Fruit fly (Drosophila melanogaster): Measurements from ENCODE around the gene Sk2.

The Sk2 gene

DNA sequence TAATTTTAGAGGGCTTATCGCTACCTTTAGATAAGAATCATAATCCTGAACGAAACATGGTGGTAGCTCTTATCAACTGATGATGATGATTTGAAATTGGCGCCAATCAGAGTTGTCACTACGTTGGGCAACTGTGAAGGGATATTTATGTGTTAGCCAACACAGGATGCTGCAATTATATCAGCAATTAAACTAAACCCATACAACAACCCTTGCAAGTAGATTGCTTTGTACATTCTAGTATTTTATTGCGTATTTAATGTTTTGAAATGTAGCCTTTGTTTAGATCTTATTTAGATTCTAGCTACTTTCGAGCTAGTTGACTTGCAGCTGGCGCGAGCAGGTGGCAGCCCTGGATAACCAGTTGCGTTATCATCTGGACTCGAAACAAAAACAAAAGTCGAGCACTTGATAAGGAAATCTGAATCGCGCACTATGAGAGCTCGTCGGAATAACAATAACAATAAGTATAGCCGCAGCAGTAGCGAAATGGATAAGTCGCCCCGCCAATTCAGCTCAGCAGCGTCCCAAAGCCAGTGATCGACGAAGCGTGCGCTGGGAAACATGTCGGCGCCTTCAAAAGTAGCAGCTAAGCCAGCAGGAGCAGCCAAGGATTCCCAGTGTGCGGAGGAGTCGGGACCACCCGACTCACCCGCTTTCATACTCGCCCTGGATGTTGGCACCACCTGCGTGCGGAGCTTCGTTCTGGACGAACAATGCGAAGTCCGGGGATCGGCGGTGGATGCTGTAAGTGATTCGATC, 5.4 kb downstream of the Sk2 start, which contains the start of gene CG1271:
CG1271 (plus strand) TSS at position 405 of the 762 bp plus-strand sequence.
- TF ChIP-seq CG6854 (GFP tag; optimal IDR thresholded peaks at IDR 0.05) (peak; percentile 6), CG6808 (GFP tag; optimal IDR thresholded peaks at IDR 0.05) (no peak), CG3032 (tag; optimal IDR thresholded peaks at IDR 0.05) (peak; percentile 63), Eip78C (GFP tag) (peak; percentile 76), achi (GFP tag; optimal IDR thresholded peaks at IDR 0.05) (peak; percentile 42), spab (GFP tag; optimal IDR thresholded peaks at IDR 0.05) (no peak), Sox15 (GFP tag; optimal IDR thresholded peaks at IDR 0.05) (peak; percentile 8), Smox (GFP tag; optimal IDR thresholded peaks at IDR 0.05) (no peak), acj6 (GFP tag; optimal IDR thresholded peaks at IDR 0.05) (no peak), svp (GFP tag) (peak; percentile 89), fd59A (GFP tag; optimal IDR thresholded peaks at IDR 0.05) (peak; percentile 8), OdsH (GFP tag; optimal IDR thresholded peaks at IDR 0.05) (no peak), eg (GFP tag; IDR thresholded peaks at IDR 0.05) (peak; percentile 30; the same call in 1 of the 3 replicates), Hr39 (GFP tag; optimal IDR thresholded peaks at IDR 0.05) (no peak), CG10631 (GFP tag; optimal IDR thresholded peaks at IDR 0.05) (no peak), CG15336 (GFP tag; IDR thresholded peaks at IDR 0.05) (no peak), net (GFP tag; optimal IDR thresholded peaks at IDR 0.05) (no peak), Ets96B (tag; optimal IDR thresholded peaks at IDR 0.05) (peak; percentile 44), CG8319 (GFP tag; optimal IDR thresholded peaks at IDR 0.05) (peak; percentile 43), dac (GFP tag; optimal IDR thresholded peaks at IDR 0.05) (no peak), CG1621 (tag; optimal IDR thresholded peaks at IDR 0.05) (no peak), CG10669 (GFP tag; optimal IDR thresholded peaks at IDR 0.05) (no peak), CG8119 (GFP tag; IDR thresholded peaks at IDR 0.05) (peak; percentile 46; the same call in 1 of the 3 replicates), CG11294 (GFP tag; IDR thresholded peaks at IDR 0.05) (no peak), ss (GFP tag; optimal IDR thresholded peaks at IDR 0.05) (peak in 1 of 2 experiments; percentile 40), CG32006 (GFP tag; optimal IDR thresholded peaks at IDR 0.05) (no peak), CG6792 (GFP tag; optimal IDR thresholded peaks at IDR 0.05) (peak; percentile 29), fkh (GFP tag; optimal IDR thresholded peaks at IDR 0.05) (no peak), Ets21C (GFP tag; optimal IDR thresholded peaks at IDR 0.05) (no peak), CG6276 (GFP tag; optimal IDR thresholded peaks at IDR 0.05) (no peak), Met (GFP tag; optimal IDR thresholded peaks at IDR 0.05) (no peak), CG11762 (GFP tag; optimal IDR thresholded peaks at IDR 0.05; ENCODE audit: insufficient read depth) (peak; percentile 26), vri (GFP tag; optimal IDR thresholded peaks at IDR 0.05) (peak; percentile 30), cyc (GFP tag; optimal IDR thresholded peaks at IDR 0.05) (peak; percentile 58), lz (GFP tag; optimal IDR thresholded peaks at IDR 0.05) (peak; percentile 59), topi (GFP tag; optimal IDR thresholded peaks at IDR 0.05) (peak; percentile 63), CG34406 (GFP tag; optimal IDR thresholded peaks at IDR 0.05) (peak; percentile 40), CG16779 (tag; optimal IDR thresholded peaks at IDR 0.05) (no peak), CG8632 (GFP tag; optimal IDR thresholded peaks at IDR 0.05) (no peak), pdm3 (GFP tag; optimal IDR thresholded peaks at IDR 0.05) (no peak), Eip75B (GFP tag; optimal IDR thresholded peaks at IDR 0.05) (peak; percentile 39), salr (GFP tag; optimal IDR thresholded peaks at IDR 0.05) (no peak), Hr38 (GFP tag; optimal IDR thresholded peaks at IDR 0.05) (no peak), Sox14 (GFP tag; optimal IDR thresholded peaks at IDR 0.05) (peak; percentile 65), Eip93F (GFP tag; optimal IDR thresholded peaks at IDR 0.05) (no peak), CG4318 (GFP tag; optimal IDR thresholded peaks at IDR 0.05) (no peak), CG9139 (GFP tag; optimal IDR thresholded peaks at IDR 0.05) (no peak), esn (GFP tag; optimal IDR thresholded peaks at IDR 0.05) (peak; percentile 62), Sox102F (GFP tag; optimal IDR thresholded peaks at IDR 0.05) (no peak), fd85E (GFP tag; optimal IDR thresholded peaks at IDR 0.05) (no peak), CG31627 (GFP tag; optimal IDR thresholded peaks at IDR 0.05) (peak; percentile 64)
